Fruit fly (Drosophila melanogaster) whole organism, wandering third instar larva: ENCODE data around the gene CG42526.

ENCODE experiments used
- Abd-B ChIP-seq: fragments of >200 bp; optimal IDR thresholded peaks from 2 replicates; lab custom pipeline; 2017; ENCODE audit warnings: missing biosample characterization, missing genetic modification characterization
- CG32264 ChIP-seq: fragments of 200-800 bp; sonication (Bioruptor generic); optimal IDR thresholded peaks from 2 replicates; lab custom pipeline; 2016; ENCODE audit warnings: missing biosample characterization, missing genetic modification characterization
- CG9705 ChIP-seq: fragments of 200-800 bp; sonication (Bioruptor generic); optimal IDR thresholded peaks from 2 replicates; lab custom pipeline; 2018; ENCODE audit warnings: missing biosample characterization, mild to moderate bottlenecking, missing genetic modification characterization
- CrebA ChIP-seq: fragments of 200-800 bp; sonication (Bioruptor generic); optimal IDR thresholded peaks from 2 replicates; lab custom pipeline; 2016; ENCODE audit warnings: missing biosample characterization, mild to moderate bottlenecking, missing genetic modification characterization, borderline replicate concordance
- Dfd ChIP-seq: fragments of >200 bp; optimal IDR thresholded peaks from 2 replicates; lab custom pipeline; 2017; ENCODE audit warnings: missing biosample characterization, missing genetic modification characterization
- GATAd ChIP-seq: sonication (Bioruptor generic); optimal IDR thresholded peaks from 2 replicates; lab custom pipeline; 2016; ENCODE audit warnings: missing biosample characterization, missing genetic modification characterization
- HLH106 ChIP-seq: fragments of 200-800 bp; optimal IDR thresholded peaks from 3 replicates; lab custom pipeline; 2019; ENCODE audit warnings: missing biosample characterization, mild to moderate bottlenecking, missing genetic modification characterization, moderate library complexity
- Hnf4 ChIP-seq: fragments of 200-800 bp; sonication (Bioruptor generic); optimal IDR thresholded peaks from 2 replicates; lab custom pipeline; 2016; ENCODE audit warnings: missing biosample characterization, mild to moderate bottlenecking, missing genetic modification characterization
- Hr83 ChIP-seq: fragments of 200-300 bp; sonication (Bioruptor generic); optimal IDR thresholded peaks from 2 replicates; lab custom pipeline; 2016; ENCODE audit warnings: missing biosample characterization, mild to moderate bottlenecking, missing genetic modification characterization, moderate library complexity; ENCODE audit not compliant: poor library complexity, severe bottlenecking
- Jra ChIP-seq: sonication (Bioruptor generic); optimal IDR thresholded peaks from 2 replicates; lab custom pipeline; 2016; ENCODE audit warnings: missing biosample characterization, missing genetic modification characterization
- Mio ChIP-seq: sonication (Bioruptor generic); optimal IDR thresholded peaks from 2 replicates; lab custom pipeline; 2016; ENCODE audit warnings: missing biosample characterization, missing genetic modification characterization
- Myc ChIP-seq: fragments of >200 bp; optimal IDR thresholded peaks from 2 replicates; lab custom pipeline; 2017
- N ChIP-seq: fragments of >200 bp; optimal IDR thresholded peaks from 2 replicates; lab custom pipeline; 2018; ENCODE audit warnings: missing biosample characterization, missing external identifiers, missing genetic modification characterization
- OdsH ChIP-seq: fragments of 200-800 bp; sonication (Bioruptor generic); optimal IDR thresholded peaks from 2 replicates; lab custom pipeline; 2016; ENCODE audit warnings: missing biosample characterization, mild to moderate bottlenecking, missing genetic modification characterization
- Rel ChIP-seq, 2 experiments: fragments of 200-800 bp; sonication (Bioruptor generic) in 1 of 2; optimal IDR thresholded peaks; 2 replicates in 1 of 2; 3 replicates in 1 of 2; lab custom pipeline; 2016 to 2019; ENCODE audit warnings: mild to moderate bottlenecking in 2 of 2, missing biosample characterization in 2 of 2, missing genetic modification characterization in 2 of 2, moderate library complexity in 1 of 2
- Sp1 ChIP-seq: fragments of 200-800 bp; sonication (Bioruptor generic); optimal IDR thresholded peaks from 3 replicates; lab custom pipeline; 2019; ENCODE audit warnings: missing biosample characterization, mild to moderate bottlenecking, missing genetic modification characterization, moderate library complexity
- Vsx2 ChIP-seq: fragments of 200-300, 225-300 bp; sonication (Bioruptor generic); optimal IDR thresholded peaks from 2 replicates; lab custom pipeline; 2018; ENCODE audit warnings: missing biosample characterization, missing genetic modification characterization; ENCODE audit not compliant: partially characterized antibody
- br ChIP-seq: fragments of 200-800 bp; sonication (Bioruptor generic); optimal IDR thresholded peaks from 2 replicates; lab custom pipeline; 2016; ENCODE audit warnings: missing biosample characterization, missing genetic modification characterization
- brk ChIP-seq: fragments of 200-800 bp; sonication (Bioruptor generic); optimal IDR thresholded peaks from 2 replicates; lab custom pipeline; 2016; ENCODE audit warnings: missing biosample characterization, mild to moderate bottlenecking, missing genetic modification characterization
- dl ChIP-seq, 2 experiments: fragments of 175-275, 200-275 bp in 1 of 2; fragments of 200-275 bp in 1 of 2; sonication (Bioruptor generic); optimal IDR thresholded peaks; lab custom pipeline; 2018; ENCODE audit warnings: mild to moderate bottlenecking in 2 of 2, missing biosample characterization in 2 of 2, missing genetic modification characterization in 2 of 2, moderate library complexity in 2 of 2; ENCODE audit not compliant: partially characterized antibody in 2 of 2, insufficient read depth in 1 of 2
- dmrt93B ChIP-seq: fragments of 200-800 bp; sonication (Bioruptor generic); optimal IDR thresholded peaks from 2 replicates; lab custom pipeline; 2018; ENCODE audit warnings: missing biosample characterization, mild to moderate bottlenecking, missing genetic modification characterization
- ey ChIP-seq: fragments of 200-800 bp; sonication (Bioruptor generic); optimal IDR thresholded peaks from 2 replicates; lab custom pipeline; 2016; ENCODE audit warnings: missing biosample characterization, missing genetic modification characterization
- foxo ChIP-seq, 2 experiments: fragments of 200-800 bp; sonication (Bioruptor generic); optimal IDR thresholded peaks; 2 replicates in 1 of 2; 3 replicates in 1 of 2; lab custom pipeline; 2016 to 2017; ENCODE audit warnings: missing biosample characterization in 2 of 2, missing genetic modification characterization in 2 of 2
- fru ChIP-seq: fragments of 200-800 bp; sonication (Bioruptor generic); optimal IDR thresholded peaks from 3 replicates; lab custom pipeline; 2016; ENCODE audit warnings: missing biosample characterization, mild to moderate bottlenecking, missing genetic modification characterization
- h ChIP-seq: fragments of 200-800 bp; sonication (Bioruptor generic); optimal IDR thresholded peaks from 3 replicates; lab custom pipeline; 2016; ENCODE audit warnings: missing biosample characterization, mild to moderate bottlenecking, missing genetic modification characterization
- lola ChIP-seq: fragments of >200 bp; optimal IDR thresholded peaks from 2 replicates; lab custom pipeline; 2017; ENCODE audit warnings: missing biosample characterization, missing genetic modification characterization
- pan ChIP-seq: fragments of >200 bp; optimal IDR thresholded peaks from 2 replicates; lab custom pipeline; 2017
- psq ChIP-seq: fragments of 200-800 bp; sonication (Bioruptor generic); optimal IDR thresholded peaks from 3 replicates; lab custom pipeline; 2017; ENCODE audit warnings: missing biosample characterization, mild to moderate bottlenecking, missing genetic modification characterization, moderate library complexity
- rgr ChIP-seq: fragments of 200-800 bp; sonication (Bioruptor generic); optimal IDR thresholded peaks from 3 replicates; lab custom pipeline; 2016; ENCODE audit warnings: missing biosample characterization, mild to moderate bottlenecking, missing genetic modification characterization
- sage ChIP-seq: fragments of 200-800 bp; sonication (Bioruptor generic); optimal IDR thresholded peaks from 2 replicates; lab custom pipeline; 2016; ENCODE audit warnings: missing biosample characterization, mild to moderate bottlenecking, missing genetic modification characterization
- tai ChIP-seq: sonication (Bioruptor generic); optimal IDR thresholded peaks from 2 replicates; lab custom pipeline; 2016; ENCODE audit warnings: missing biosample characterization, missing genetic modification characterization
- usp ChIP-seq: fragments of >200 bp; optimal IDR thresholded peaks from 2 replicates; lab custom pipeline; 2017; ENCODE audit warnings: missing biosample characterization, missing genetic modification characterization
- woc ChIP-seq: sonication (Bioruptor generic); optimal IDR thresholded peaks from 2 replicates; lab custom pipeline; 2016; ENCODE audit warnings: missing biosample characterization, mild to moderate bottlenecking, missing genetic modification characterization

Gene CG42526

DNA sequence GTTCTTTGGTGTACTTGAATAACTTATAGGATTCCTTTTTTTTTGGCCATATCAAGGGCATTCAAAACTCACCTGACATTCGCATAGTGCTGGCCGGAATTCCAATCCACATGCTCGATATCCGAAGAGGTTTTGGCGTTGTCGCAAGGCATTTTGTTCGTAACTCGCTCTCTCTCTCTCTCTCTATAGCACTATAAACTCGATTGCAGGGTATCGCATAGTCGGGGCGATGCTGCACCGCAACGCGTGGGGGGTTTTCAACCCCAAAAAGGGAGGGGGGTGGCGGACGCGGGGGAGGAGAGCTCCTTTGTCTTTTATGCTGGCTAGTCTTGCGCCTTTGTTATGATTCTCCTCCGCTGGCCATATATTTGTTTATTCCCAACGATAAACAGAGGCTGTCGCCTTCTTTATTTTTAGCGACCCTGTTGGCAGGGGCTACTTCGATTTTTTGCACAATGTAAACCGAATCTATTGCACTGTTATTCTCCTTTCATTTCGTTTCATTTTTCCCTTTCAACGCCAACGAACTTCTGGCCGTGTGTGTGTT lies 36.7 kb downstream of the CG42526 start:
- TF ChIP-seq Rel (GFP tag; optimal IDR thresholded peaks at IDR 0.05; lab: Kevin White, UChicago) (no peak), Rel (tag; optimal IDR thresholded peaks at IDR 0.05; lab: Kevin White, UChicago) (peak; percentile 51), Mio (no peak), HLH106 (tag; lab: Kevin White, UChicago) (no peak), foxo (GFP tag; optimal IDR thresholded peaks at IDR 0.05; lab: Kevin White, UChicago) (peak in 1 of 2 experiments; percentile 36)

DNA sequence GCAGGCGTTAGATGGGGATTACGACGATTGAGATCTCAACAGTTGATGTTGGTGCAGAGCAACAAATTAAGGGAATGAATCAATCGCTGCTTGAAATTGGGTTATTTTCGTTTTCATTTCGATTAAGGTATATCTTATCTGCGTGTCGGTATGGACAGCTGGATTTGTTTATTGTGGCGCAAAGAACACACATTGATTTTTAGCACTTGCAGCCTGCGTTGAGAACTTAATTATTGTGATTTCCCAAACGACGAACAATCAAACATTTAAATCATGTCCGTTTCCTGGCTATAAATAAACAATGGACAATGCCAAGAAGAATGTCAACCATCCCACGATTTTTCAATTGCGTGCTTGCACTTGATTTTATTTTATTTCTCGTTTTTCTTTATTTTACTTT lies 37.2 kb downstream of the CG42526 start:
- TF ChIP-seq CrebA (no peak), lola (no peak), GATAd (GFP tag; lab: Kevin White, UChicago) (no peak), Sp1 (GFP tag; lab: Kevin White, UChicago) (no peak), ey (GFP tag; lab: Kevin White, UChicago) (no peak), tai (GFP tag; lab: Kevin White, UChicago) (peak; percentile 12), CG32264 (GFP tag; lab: Kevin White, UChicago) (no peak), HLH106 (tag; lab: Kevin White, UChicago) (no peak), Vsx2 (GFP tag; lab: Kevin White, UChicago) (no peak), Jra (GFP tag; lab: Kevin White, UChicago) (no peak), dmrt93B (GFP tag; lab: Kevin White, UChicago) (no peak), N (GFP tag; lab: Kevin White, UChicago) (no peak), brk (GFP tag; lab: Kevin White, UChicago) (no peak), dl (GFP tag; optimal IDR thresholded peaks at IDR 0.05; lab: Kevin White, UChicago; ENCODE audit: insufficient read depth in 1 of 2, partially characterized antibody in 2 of 2) (no peak), Hr83 (no peak), sage (GFP tag; lab: Kevin White, UChicago) (no peak), Rel (GFP tag; optimal IDR thresholded peaks at IDR 0.05; lab: Kevin White, UChicago) (no peak), Rel (tag; optimal IDR thresholded peaks at IDR 0.05; lab: Kevin White, UChicago) (peak; percentile 62), CG9705 (GFP tag; lab: Kevin White, UChicago) (no peak), woc (GFP tag; lab: Kevin White, UChicago) (peak; percentile 18), pan (lab: Kevin White, UChicago) (no peak)

DNA sequence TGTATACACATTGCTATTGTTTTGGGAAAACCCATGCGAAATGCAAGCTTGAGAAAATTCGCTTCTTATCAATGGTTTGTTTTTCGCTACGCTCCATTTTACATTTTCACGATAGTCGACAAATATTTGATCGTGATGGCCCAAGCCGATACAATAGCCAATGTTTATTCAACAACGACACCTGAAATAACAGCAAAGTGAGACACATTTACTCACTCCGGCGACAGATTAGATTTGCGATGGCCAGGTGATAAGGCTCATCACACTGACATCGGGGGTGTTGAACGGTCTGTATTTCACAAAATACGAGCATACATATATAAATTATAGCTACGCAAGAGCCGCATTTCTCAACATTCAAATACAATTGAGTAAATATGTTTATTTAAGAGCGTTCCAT lies 38.0 kb downstream of the CG42526 start:
- peak in 1 of 2 experiments; percentile 51 for TF ChIP-seq foxo (GFP tag; optimal IDR thresholded peaks at IDR 0.05; lab: Kevin White, UChicago)
- peak; percentile 20 for TF ChIP-seq ey (GFP tag; lab: Kevin White, UChicago)
- TF ChIP-seq brk (GFP tag; lab: Kevin White, UChicago) = peak; percentile 23
- peak; percentile 19 for TF ChIP-seq Rel (GFP tag; optimal IDR thresholded peaks at IDR 0.05; lab: Kevin White, UChicago)
- peak; percentile 84 for TF ChIP-seq Rel (tag; optimal IDR thresholded peaks at IDR 0.05; lab: Kevin White, UChicago)
- peak; percentile 75 for TF ChIP-seq h (GFP tag; lab: Kevin White, UChicago)
- TF ChIP-seq fru (GFP tag; lab: Kevin White, UChicago) = peak; percentile 20
- TF ChIP-seq Hnf4 (GFP tag; lab: Kevin White, UChicago) = peak; percentile 40
- peak; percentile 68 for TF ChIP-seq rgr (GFP tag; lab: Kevin White, UChicago)
- TF ChIP-seq br (GFP tag; lab: Kevin White, UChicago) = peak; percentile 43
- TF ChIP-seq OdsH (GFP tag; lab: Kevin White, UChicago) = peak; percentile 55
- TF ChIP-seq Hr83 = peak; percentile 97
- TF ChIP-seq Jra (GFP tag; lab: Kevin White, UChicago) = peak; percentile 38
- TF ChIP-seq Mio = no peak
- TF ChIP-seq Abd-B (GFP tag; lab: Kevin White, UChicago) = no peak
- peak; percentile 46 for TF ChIP-seq CG32264 (GFP tag; lab: Kevin White, UChicago)
- TF ChIP-seq pan (lab: Kevin White, UChicago) = no peak
- peak; percentile 69 for TF ChIP-seq tai (GFP tag; lab: Kevin White, UChicago)
- no peak for TF ChIP-seq usp (GFP tag; lab: Kevin White, UChicago)
- peak; percentile 8 for TF ChIP-seq GATAd (GFP tag; lab: Kevin White, UChicago)
- TF ChIP-seq HLH106 (tag; lab: Kevin White, UChicago) = peak; percentile 11
- no peak for TF ChIP-seq Myc
- peak; percentile 38 for TF ChIP-seq Sp1 (GFP tag; lab: Kevin White, UChicago)

DNA sequence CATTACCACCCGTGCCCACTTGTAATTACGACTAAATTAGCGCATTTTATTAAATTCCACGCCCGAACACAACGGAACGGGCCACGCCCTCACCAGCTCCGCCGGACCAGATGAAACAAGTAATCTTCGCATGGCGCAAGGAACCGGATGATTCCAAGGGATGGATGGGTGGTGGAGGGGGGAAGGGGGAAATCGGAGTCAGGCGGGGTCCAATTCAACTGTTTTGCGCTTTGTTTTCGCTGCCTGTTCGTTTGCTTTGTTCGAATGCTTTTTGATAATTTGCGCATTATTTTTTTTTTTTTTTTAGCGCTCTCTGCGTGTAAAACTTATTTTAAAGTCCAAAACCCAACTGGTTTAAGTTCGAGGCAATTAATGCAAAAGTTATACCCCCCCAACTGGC lies 38.5 kb downstream of the CG42526 start:
- TF ChIP-seq psq (GFP tag; lab: Kevin White, UChicago) (peak; percentile 76), fru (GFP tag; lab: Kevin White, UChicago) (no peak), Dfd (peak; percentile 8)
